Worm (Caenorhabditis elegans): Measurements from ENCODE around the gene srw-48.

The srw-48 gene

DNA sequence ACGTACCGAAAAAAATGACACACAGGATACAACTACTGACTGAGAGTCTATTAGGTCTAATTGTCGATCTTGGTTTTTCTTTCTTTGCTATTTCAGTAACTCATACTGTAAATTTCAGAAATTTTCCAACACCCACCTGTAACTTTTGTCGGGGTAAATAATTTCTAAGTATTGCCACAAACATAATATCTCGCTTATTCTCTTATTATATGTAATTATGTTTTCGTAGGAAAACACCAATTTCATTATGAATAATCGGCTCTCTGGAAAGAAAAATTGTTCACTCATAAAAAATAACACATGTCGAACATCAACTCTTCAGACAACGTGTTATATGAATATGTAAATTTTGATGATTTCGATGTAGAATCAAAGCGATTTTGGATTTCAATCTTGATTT, at the start of gene srw-48:
Gene srw-48 (plus strand): TSS at position 301 of the 400 bp plus-strand sequence.
- TF ChIP-seq jun-1 (tag; optimal IDR thresholded peaks at IDR 0.05) (no peak), lin-15B (tag; optimal IDR thresholded peaks at IDR 0.05) (no peak), unc-39 (tag; optimal IDR thresholded peaks at IDR 0.05) (no peak), elt-3 (tag; optimal IDR thresholded peaks at IDR 0.05) (no peak), nhr-237 (tag; optimal IDR thresholded peaks at IDR 0.05) (no peak), elt-2 (tag; optimal IDR thresholded peaks at IDR 0.05) (no peak), pqm-1 (tag; optimal IDR thresholded peaks at IDR 0.05) (no peak), egl-27 (tag; optimal IDR thresholded peaks at IDR 0.05) (no peak), skn-1 (tag; optimal IDR thresholded peaks at IDR 0.05) (no peak), ceh-82 (tag; optimal IDR thresholded peaks at IDR 0.05) (no peak), mdl-1 (tag; optimal IDR thresholded peaks at IDR 0.05) (no peak), ztf-4 (tag; optimal IDR thresholded peaks at IDR 0.05) (no peak), lin-39 (tag; optimal IDR thresholded peaks at IDR 0.05) (no peak), unc-62 (GFP tag; optimal IDR thresholded peaks at IDR 0.05) (no peak), tbx-2 (tag; optimal IDR thresholded peaks at IDR 0.05) (no peak), nhr-67 (tag; optimal IDR thresholded peaks at IDR 0.05) (no peak), ztf-11 (tag; optimal IDR thresholded peaks at IDR 0.05) (no peak)

DNA sequence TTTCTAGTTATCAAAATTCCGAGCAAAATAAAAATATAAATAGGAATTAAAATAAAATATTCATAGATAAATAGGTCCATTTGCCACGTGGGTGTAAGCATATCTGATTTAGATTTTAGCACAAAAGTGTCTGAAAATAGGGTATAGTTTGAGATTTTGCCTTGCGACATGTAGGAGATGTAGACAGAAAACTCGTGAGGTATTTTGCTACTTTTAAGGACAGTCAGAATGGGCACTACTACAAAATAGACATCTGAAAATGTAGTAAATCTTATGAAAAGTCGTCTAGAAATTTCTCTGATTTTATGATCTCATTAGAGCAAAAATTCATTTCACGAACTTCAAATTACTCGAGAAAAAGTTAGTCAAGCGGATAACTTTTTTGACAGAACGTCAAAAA, 46.1 kb upstream of the srw-48 start, which contains the start of gene srv-34:
Gene srv-34 (minus strand): TSS at position 101 of the 400 bp plus-strand sequence.
- TF ChIP-seq pha-4 (tag; optimal IDR thresholded peaks at IDR 0.05) (no peak), unc-39 (tag; optimal IDR thresholded peaks at IDR 0.05) (no peak), mdl-1 (tag; optimal IDR thresholded peaks at IDR 0.05) (no peak), snpc-4 (tag; optimal IDR thresholded peaks at IDR 0.05) (no peak)

DNA sequence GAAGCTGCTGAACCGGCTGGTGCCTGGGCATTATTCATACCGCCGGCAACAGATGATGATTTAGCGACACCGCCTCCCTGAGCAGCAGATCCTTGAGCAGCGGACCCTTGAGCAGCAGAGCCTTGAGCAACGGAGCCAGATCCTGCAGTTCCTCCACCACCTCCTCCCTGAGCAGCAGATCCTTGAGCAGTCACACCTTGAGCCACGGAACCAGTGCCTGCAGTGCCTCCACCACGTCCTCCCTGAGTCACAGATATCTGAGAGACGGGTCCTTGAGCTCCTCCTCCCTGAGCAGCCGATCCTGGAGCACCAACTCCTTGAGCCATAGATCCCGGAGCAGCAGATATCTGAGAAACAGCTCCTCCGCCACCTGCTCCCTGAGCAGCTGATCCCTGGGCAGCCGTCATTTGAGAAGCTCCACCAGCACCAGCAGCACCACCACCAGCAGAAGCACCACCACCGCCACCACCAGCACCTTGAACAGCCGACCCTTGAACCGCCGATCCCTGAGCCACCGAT, 44.3 kb upstream of the srw-48 start:
- TF ChIP-seq nhr-43 (tag; optimal IDR thresholded peaks at IDR 0.05; ENCODE audit: poor library complexity, severe bottlenecking) (no peak), nfya-1 (tag; optimal IDR thresholded peaks at IDR 0.05; ENCODE audit: insufficient read depth) (no peak), snpc-4 (tag; optimal IDR thresholded peaks at IDR 0.05) (no peak), pqm-1 (tag; optimal IDR thresholded peaks at IDR 0.05) (no peak), fkh-2 (tag; optimal IDR thresholded peaks at IDR 0.05) (no peak), elt-2 (tag; optimal IDR thresholded peaks at IDR 0.05) (no peak), lin-15B (tag; optimal IDR thresholded peaks at IDR 0.05) (no peak), nhr-28 (tag; optimal IDR thresholded peaks at IDR 0.05) (no peak), ztf-11 (tag; optimal IDR thresholded peaks at IDR 0.05) (no peak), sea-2 (GFP tag; optimal IDR thresholded peaks at IDR 0.05) (no peak), ceh-82 (tag; optimal IDR thresholded peaks at IDR 0.05) (no peak), nhr-12 (tag; optimal IDR thresholded peaks at IDR 0.05) (no peak), fkh-10 (GFP tag; optimal IDR thresholded peaks at IDR 0.05) (no peak)

DNA sequence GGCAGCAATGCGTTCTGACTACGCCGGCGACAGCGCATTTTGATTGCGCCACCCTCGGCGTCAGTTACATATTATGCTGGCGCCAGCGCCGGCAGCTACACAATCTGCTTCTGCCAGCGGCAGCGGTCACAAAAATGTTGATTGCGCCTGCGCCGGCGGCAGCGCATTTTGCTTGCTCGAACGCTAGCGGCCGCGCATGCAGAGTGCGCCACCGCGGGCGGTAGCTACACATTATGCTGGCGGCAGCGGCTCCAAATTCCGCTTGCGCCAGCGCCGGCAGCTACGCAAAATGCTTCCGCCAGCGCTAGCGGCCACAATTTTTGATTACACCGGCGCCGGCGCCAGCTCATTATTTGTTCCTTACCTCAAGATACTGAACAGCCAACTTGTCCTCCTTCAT, 43.6 kb upstream of the srw-48 start:
- no peak for TF ChIP-seq unc-39 (tag; optimal IDR thresholded peaks at IDR 0.05)
- TF ChIP-seq hmg-11 (tag; optimal IDR thresholded peaks at IDR 0.05) = no peak
- TF ChIP-seq nhr-76 (tag; optimal IDR thresholded peaks at IDR 0.05) = no peak
- no peak for TF ChIP-seq nhr-237 (tag; optimal IDR thresholded peaks at IDR 0.05)
- no peak for TF ChIP-seq nhr-11 (tag; optimal IDR thresholded peaks at IDR 0.05)
- no peak for TF ChIP-seq tbx-2 (tag; optimal IDR thresholded peaks at IDR 0.05)
- TF ChIP-seq ceh-28 (tag; optimal IDR thresholded peaks at IDR 0.05) = no peak
- no peak for TF ChIP-seq fos-1 (tag; optimal IDR thresholded peaks at IDR 0.05)
- TF ChIP-seq aly-2 (tag; optimal IDR thresholded peaks at IDR 0.05) = no peak
- no peak for TF ChIP-seq mml-1 (tag; optimal IDR thresholded peaks at IDR 0.05)

DNA sequence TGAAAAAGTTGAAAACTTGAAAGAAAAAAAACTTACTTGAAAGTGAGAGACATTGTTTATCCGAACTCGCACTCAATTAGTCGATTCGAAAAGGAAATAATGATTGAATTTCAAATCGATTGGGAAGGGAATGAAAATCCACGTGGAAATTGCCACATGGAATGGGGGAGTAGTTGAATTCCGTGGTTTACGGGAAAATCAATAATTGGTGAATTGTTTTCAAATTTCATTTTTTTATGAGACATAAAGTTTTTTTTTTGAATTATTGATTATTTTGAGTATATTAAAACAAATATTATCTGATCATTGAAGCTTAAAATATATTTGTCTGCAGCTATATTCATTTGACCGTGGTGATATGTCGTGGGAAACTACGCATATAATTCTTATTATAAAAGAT, 42.9 kb upstream of the srw-48 start, which contains the start of gene F13A7.1:
Gene F13A7.1 (minus strand): TSS at position 101 of the 400 bp plus-strand sequence.
- TF ChIP-seq nhr-23 (tag; optimal IDR thresholded peaks at IDR 0.05) = no peak
- no peak for TF ChIP-seq jun-1 (tag; optimal IDR thresholded peaks at IDR 0.05)
- no peak for TF ChIP-seq nhr-11 (tag; optimal IDR thresholded peaks at IDR 0.05)
- TF ChIP-seq lin-39 (tag; optimal IDR thresholded peaks at IDR 0.05) = no peak
- no peak for TF ChIP-seq nhr-77 (tag; optimal IDR thresholded peaks at IDR 0.05)
- no peak for TF ChIP-seq zag-1 (tag; optimal IDR thresholded peaks at IDR 0.05)
- TF ChIP-seq mdl-1 (tag; optimal IDR thresholded peaks at IDR 0.05) = no peak
- TF ChIP-seq fos-1 (tag; optimal IDR thresholded peaks at IDR 0.05) = no peak
- TF ChIP-seq ceh-16 (tag; optimal IDR thresholded peaks at IDR 0.05) = no peak
- TF ChIP-seq daf-12 (tag; optimal IDR thresholded peaks at IDR 0.05) = no peak
- TF ChIP-seq pqm-1 (tag; optimal IDR thresholded peaks at IDR 0.05) = no peak
- TF ChIP-seq egl-5 (tag; optimal IDR thresholded peaks at IDR 0.05) = no peak
- TF ChIP-seq skn-1 (tag; optimal IDR thresholded peaks at IDR 0.05) = no peak
- TF ChIP-seq nhr-237 (tag; optimal IDR thresholded peaks at IDR 0.05) = no peak
- no peak for TF ChIP-seq ceh-82 (tag; optimal IDR thresholded peaks at IDR 0.05)
